Worm (Caenorhabditis elegans): ENCODE data around the gene Y110A2AL.2.

DNA sequence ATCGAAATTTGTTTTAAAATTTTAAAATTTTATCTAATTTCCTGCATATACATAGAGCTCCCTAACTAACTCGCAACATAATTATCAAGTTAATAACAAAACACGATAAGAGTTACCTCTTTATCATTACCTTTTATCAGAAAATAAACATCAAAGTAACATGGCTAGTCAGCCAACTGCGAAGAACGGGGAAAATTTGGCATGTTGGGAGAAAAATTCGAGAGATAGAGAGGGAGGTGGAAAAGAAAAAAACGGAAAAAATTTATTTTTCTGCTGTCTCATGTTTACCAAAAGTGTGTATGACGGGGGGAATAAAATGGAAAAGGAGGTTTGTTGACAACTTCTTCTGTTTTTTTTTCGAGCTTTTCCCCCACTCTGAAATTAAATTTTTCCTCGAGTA is 33.7 kb upstream of the Y110A2AL.2 start:
- TF ChIP-seq unc-39 (tag; optimal IDR thresholded peaks at IDR 0.05) = no peak
- TF ChIP-seq R02D3.7 (tag; optimal IDR thresholded peaks at IDR 0.05) = no peak
- no peak for TF ChIP-seq snpc-4 (tag; optimal IDR thresholded peaks at IDR 0.05)
- TF ChIP-seq ztf-11 (tag; optimal IDR thresholded peaks at IDR 0.05) = no peak

All from whole organism, L4 larva.